Fruit fly (Drosophila melanogaster): ENCODE results near the gene Mst87F.

Mst87F gene

DNA sequence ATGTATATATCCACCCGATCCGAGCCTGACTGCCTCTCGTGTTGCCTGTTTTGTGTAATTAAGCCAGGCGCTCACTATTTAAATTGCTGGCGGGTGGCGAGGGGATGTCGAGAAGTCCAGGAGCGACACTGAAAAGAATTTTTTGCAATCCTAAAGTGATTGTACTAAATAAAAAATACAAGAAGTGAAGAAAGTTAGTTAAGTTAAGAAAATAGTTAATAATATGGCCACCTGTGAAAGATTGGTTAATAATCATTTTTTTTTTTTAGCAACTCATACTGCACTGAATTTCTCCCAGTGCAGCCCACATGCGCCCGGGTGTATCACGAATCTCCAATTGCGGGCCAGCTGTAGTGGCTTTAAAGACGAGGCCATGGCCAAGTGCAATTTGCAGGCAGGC is 13.1 kb upstream of the Mst87F start:
- TF ChIP-seq noc (tag; optimal IDR thresholded peaks at IDR 0.05) = no peak

DNA sequence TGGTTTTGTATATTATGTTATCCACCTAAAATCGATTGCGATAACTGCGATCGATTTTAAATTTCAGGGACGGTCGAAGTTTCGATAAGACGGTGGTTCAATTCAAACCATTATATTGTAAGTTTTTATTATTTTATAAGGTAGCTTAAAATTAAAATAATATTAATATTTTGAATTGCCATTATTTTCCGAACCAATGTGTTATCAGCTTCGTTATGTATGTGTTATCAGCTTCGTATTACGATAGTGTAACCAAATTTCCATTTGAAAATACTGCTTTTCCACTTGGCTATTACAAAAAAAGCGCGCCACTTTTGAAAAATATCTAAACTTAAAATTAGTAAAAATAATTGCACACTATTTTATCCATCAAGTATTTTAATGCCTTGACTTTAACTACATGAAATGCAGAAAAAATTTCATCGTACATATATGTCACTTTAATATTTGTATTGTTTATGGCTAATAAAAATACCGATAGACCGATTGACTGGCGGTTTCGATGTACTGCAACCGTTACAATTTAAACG is 12.1 kb upstream of the Mst87F start, which contains the start of gene CG31495:
Gene CG31495 (minus strand): TSS at position 52 of the 530 bp plus-strand sequence.
- no peak for TF ChIP-seq noc (tag; optimal IDR thresholded peaks at IDR 0.05)

DNA sequence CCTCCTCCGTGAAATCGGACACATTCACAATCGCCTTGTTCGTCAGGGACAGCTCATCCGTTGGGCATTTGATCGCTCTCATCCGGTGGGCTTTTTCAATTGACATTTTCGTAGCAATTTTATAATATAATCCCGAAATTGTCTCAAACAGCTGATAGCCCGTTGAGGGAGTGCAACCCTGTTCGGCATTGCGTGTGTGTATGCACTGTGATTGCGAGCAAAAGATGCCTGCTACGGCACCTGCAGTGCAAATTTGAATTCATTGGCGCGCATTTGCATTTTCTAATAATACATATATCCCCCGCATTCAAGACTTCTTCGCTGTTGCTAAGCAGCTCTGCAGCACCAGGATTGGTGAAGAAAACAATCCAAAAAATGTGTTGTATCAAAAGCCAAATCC is 10.0 kb upstream of the Mst87F start, which contains the start of gene Nsf2:
Gene Nsf2 (minus strand): TSS at position 185 of the 400 bp plus-strand sequence.
- TF ChIP-seq noc (tag; optimal IDR thresholded peaks at IDR 0.05) = no peak

DNA sequence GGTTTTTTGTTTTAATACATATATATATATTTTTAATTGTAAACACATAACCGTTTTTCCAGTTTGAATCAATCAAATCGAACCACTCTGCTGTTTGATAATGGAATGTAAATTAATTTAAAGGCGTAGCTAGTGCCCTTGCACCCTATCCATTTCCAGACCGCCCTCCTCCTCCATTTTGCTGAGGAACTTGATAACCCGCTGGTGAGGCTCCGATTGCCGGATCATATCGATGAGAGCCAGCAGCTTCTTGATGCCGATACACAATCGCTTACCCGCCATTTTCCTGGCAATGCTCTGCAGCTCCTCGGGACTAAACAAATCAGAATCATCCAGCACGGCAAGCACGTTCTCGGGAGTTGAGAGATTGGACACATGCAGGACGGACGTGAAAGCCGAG is 6.7 kb upstream of the Mst87F start:
- no peak for TF ChIP-seq noc (tag; optimal IDR thresholded peaks at IDR 0.05)

DNA sequence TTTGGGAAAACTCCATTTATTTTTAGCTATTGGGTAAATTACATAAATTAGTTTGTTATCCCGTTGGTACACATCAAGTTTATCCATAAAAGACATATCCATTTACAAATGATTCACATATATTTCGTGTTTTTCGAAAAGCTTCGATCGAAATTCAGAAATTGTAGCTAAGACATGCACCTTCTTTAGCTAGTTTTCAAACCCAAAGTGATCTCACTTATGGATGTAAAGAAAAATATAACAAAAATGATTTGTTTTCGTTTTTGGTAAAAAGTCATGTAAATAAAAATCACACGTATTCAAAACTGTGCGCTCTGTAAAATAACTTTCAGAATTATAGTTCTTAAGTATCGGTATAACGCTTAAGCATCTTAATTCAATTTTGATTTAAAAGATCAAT is 5.7 kb upstream of the Mst87F start:
- no peak for TF ChIP-seq noc (tag; optimal IDR thresholded peaks at IDR 0.05)

DNA sequence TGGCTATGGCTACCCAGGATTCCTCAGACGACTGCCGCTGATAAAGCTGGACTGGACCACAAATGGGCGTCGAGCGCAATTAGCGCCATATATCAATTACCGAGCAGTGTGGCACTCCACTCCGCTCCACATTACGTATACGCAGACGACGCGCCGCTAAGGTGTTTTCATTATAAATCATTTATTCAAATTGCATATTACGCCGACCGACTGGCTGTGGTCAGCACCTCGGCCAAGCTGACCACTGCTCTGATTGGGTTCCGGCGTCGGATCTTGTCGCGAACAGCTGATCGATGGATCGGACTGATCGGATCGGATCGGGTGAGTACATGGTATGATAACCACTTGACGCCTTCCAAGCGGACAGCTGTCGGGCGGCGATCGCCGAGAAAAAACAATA is 5.1 kb upstream of the Mst87F start:
- no peak for TF ChIP-seq noc (tag; optimal IDR thresholded peaks at IDR 0.05)

DNA sequence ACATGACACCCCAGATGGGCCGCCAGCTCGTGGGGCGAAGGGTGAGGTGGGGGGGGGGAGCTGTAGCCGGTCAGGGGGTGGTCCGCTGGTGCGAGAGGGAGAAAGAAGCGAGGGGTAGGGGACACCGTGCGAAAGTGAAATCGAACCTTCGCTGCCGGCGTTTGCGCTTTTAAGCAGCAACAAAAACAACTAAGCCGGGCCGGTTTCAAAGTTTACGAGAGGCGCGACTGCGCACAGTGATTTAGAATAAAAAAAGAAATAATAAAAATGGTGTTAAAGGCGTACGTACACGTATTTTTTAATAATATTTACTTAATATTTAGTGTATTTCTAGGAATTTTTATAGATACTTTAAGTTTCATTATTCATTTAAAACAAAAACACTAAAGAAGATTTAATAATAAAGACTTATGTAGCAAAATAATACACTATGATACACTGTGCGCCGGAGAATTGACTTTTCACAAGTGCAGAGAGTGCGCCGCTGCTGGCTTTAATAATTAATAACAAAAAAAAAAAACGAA is 3.9 kb upstream of the Mst87F start:
- TF ChIP-seq noc (tag; optimal IDR thresholded peaks at IDR 0.05) = peak; percentile 43

DNA sequence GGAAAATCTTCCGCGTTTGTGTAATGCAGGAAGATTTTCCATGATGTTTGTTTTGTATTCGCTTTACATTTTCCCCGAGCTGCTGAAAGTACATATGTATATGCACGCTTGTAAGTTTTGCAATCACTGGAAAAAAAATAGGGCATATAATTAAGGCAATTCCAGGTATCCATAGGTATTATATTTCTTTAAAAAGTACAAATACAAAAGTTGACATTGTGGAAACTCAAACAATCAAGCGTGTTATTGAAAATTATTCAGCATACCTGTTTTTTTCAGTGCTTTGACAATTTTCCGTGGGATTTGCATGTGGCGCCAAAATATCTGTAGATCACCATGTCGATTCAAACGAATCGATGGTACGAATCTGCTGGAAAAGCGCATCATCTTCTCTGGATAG is 3.2 kb upstream of the Mst87F start:
- TF ChIP-seq noc (tag; optimal IDR thresholded peaks at IDR 0.05) = no peak

DNA sequence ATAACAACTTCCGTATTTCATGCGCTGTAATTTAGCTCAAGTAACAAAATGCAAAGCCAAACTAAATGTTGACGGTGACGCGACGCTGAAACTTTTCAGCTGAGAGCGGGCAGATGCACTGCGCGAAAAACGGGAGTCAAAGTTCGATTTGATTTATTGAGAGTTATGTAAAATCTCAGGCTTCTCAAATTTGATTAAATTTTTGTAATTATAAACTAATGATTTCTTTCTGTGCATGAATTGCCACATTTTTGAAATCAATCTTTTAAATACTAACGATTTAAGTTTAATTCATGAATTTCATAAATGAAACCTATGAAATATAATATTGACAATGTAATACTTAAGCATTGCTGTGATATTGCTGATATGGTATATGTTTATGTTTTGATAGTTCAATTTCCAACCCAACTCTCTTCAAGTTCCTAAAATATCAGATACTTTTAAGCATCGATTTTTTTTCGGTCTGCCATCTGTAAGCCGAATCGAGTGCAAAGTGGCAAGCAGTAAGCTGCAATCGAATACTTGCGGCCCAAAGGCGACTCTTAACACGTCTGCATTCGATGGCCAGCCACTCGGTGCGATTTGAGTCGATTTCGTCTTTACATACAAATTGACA is 5.1 kb downstream of the Mst87F start:
- TF ChIP-seq noc (tag; optimal IDR thresholded peaks at IDR 0.05) = no peak

DNA sequence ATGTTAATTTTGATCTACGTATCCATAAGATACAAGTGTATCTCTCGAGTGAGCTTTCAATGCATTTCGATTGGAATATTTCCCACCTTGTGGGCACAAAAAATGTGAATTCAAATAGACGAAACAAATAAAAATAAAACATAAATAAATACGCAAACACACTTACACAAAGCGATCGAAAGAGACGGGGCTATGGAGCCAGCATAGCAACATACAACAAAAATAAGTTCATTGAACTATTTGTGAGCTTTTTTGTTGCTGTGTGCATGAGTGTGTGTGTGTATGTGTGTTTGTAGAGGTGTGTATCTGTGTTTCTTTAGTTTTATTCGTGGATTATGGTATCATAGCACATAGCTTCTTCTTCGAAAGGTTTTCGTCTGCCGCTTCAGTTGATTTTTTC is 7.3 kb downstream of the Mst87F start:
- TF ChIP-seq noc (tag; optimal IDR thresholded peaks at IDR 0.05) = no peak

DNA sequence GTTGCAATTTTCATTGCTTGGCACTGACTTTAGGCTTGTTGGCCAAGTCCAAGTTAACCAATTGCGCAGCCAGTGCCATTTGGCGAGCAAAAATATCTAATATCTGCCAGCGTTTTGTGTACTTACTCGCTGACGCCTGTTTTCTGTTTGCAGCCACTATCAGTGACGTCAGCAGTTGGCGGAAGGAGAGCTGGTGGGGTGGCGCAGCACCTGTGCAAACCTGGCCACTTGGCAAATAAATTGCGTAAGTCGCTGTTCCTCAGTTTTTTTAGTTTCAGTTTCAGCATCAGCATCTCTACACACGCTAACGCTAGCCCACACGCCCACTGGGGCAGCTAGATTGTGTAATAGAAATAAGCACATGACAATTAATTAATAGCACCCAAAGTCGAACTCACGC is 8.8 kb downstream of the Mst87F start:
- TF ChIP-seq noc (tag; optimal IDR thresholded peaks at IDR 0.05) = no peak

DNA sequence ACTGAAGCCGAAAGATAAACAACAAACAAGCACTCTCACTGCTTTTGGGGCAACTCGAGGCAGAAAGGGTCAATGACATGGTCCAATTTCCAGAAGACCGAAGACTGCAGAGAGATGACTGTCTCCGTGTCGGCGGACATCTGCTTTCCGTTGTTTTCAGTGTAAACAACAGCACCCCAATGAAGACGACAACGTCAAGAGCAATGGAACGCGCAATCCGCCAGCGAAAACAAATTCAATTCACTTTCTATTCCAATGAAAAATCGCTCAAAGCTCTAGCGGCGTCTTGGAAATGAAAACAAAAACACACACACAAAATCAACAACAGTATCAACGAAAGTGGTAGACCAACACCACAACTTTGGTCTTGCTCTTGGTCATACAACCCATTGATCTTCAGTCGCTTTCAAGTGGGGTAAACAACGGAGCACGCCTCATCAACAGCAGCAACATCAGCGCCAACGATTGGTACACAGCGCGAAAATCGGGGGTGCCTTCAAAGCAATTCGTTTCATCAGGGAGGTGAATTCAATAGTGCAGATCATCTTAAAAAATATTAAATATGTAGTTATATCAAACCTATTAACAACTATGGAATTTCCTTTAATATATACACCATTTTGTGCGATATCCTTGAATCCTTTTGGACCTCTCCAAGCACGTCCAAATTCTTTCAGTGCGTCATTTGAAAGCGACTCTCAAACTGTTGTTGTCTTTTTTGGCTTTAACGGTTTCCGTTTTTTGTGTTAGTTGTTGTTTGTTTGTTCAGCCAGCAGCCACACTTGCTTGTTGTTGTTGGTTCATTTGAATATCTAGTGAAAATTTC is 10.1 kb downstream of the Mst87F start:
- TF ChIP-seq noc (tag; optimal IDR thresholded peaks at IDR 0.05) = peak; percentile 40

DNA sequence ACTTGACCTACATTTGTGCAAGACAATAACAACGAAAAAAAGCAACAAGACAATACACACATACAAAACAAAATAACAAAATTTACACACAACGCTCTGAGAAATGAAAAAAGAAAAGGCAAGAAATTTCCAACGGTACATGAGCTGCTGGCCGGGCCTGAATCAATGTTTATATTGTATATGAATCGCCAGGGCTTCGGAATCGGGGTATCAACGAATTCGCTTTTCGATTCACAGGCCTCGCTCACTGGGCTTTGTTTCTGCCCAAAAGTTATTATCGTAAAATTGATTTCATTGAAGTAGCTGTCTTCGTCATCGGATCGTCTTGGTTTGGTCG is 11.5 kb downstream of the Mst87F start:
- no peak for TF ChIP-seq noc (tag; optimal IDR thresholded peaks at IDR 0.05)

DNA sequence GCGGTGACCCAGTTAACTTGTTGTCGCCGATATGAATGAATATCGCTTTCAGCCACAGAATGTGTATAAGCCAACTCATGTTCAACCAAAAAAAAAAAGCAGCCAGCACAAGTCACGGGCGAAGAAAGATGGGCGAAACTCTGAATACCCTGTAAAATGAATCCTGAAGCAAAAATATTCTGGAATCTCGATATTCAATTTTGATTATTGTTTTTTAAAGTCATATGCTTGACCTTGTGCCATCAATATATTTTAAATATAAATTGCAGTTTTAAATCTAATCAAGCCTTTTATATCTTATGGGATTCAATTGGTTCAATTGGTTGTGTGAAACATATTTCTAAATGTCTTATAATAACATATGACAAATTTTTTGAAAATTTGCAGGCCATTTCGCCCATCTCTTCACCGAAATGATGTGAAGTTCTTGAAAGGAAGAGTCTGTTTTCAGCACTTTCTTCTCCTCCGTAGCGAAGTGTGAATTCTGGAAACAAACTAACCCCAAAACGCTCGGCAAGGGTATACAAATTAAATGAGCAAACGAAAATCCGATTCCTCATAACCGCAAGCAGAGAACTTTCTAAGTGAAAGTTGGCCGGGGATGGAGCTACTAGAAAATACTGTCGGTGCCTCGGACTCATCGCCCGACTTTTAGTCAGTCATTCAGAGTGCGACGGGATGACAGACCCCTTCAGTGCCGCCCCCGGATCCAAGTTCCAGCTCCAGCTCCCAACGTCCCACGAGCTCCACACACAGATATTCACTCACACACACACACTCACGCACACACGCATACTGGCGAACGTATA is 12.0 kb downstream of the Mst87F start:
- TF ChIP-seq noc (tag; optimal IDR thresholded peaks at IDR 0.05) = no peak

DNA sequence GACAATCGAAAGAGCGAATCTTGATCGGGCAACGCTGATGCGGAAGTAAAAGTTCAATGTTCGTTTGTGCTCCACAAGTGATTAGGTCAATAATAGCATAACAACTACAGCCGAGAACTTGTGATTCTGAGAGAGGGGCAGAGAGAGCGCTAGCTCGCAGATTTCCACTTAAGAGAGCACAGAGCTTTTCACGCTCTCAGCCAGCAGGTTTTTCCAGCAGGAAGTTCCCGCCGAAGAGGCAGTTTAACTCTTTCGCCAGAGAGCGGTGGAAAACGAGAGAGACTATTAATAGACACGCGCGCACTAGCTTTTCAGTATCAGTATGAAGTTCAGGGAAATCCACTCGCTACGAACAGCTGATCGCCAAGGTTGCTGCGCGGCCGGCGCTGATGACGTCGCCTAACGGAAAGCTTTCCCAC is 12.8 kb downstream of the Mst87F start:
- TF ChIP-seq noc (tag; optimal IDR thresholded peaks at IDR 0.05) = no peak

DNA sequence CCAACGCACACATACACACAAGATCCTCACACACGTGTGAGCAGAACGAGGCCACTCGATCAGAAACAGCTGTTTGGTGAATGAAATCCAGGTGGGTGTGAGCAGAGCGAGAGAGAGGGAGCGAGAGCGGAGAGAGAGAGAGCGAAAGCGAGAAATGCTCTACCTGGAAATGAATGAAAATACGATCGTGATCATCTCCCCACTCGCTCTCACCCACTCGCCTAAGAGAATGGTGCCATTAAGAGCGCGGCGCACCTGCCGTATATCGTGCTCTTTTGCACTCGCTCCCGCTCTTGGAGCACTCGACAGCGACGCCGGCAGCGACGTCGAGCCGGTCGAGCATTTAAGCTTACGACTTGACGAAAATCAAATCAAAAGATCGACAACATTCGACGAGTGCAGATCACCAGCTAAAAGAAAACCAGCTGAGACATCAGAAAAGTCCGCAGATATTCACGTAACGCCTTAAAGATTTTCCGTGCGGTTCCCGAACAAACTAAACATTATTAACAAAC is 15.0 kb downstream of the Mst87F start, which contains the start of the genes tal-1A, tal-2A, tal-3A and tal-AA:
Gene tal-1A (plus strand): TSS at position 374 of the 515 bp plus-strand sequence.
Gene tal-2A (plus strand): TSS at position 374 of the 515 bp plus-strand sequence.
Gene tal-3A (plus strand): TSS at position 374 of the 515 bp plus-strand sequence.
Gene tal-AA (plus strand): TSS at position 374 of the 515 bp plus-strand sequence.
- TF ChIP-seq noc (tag; optimal IDR thresholded peaks at IDR 0.05) = peak; percentile 27

All from whole organism, larva.